Worm (Caenorhabditis elegans) whole organism, L4/young adult: ENCODE results near the gene C07D10.1.

Experiments
- W03F9.2 ChIP-seq: fragments of 150-350 bp; optimal IDR thresholded peaks from 2 replicates; lab custom pipeline; 2014; ENCODE audit warnings: missing biosample characterization, missing genetic modification characterization
- dao-5 ChIP-seq: sonication (generic microtip); optimal IDR thresholded peaks from 2 replicates; lab custom pipeline; 2016; ENCODE audit warnings: missing genotype, missing genetic modification characterization, moderate library complexity, missing compliant biosample characterization
- him-1 ChIP-seq: sonication (generic microtip); optimal IDR thresholded peaks from 2 replicates; lab custom pipeline; 2016; ENCODE audit warnings: missing genotype, missing genetic modification reagents, missing genetic modification characterization, missing compliant biosample characterization

DNA sequence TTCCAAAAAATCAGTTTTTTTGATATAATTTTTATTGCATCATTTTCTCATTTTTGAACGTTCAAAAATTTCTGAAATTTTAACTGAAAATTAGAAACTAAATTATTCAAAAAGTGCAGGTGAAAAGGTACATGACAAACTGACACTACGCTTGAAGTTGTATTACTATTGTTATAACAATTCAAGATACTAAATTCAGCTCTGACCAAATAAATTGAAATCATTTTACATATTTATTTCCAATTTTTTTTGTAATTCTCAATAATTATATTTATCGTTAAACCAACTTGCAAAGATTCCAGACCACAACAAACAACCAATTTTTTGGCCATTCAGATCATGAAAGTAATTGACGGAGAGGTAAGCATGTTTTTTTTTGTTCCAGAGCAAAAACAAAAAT lies 13.4 kb upstream of the C07D10.1 start, which contains the start of gene sre-3:
- TF ChIP-seq dao-5 (tag; lab: Kevin White, UChicago) (no peak), him-1 (tag; lab: Kevin White, UChicago) (no peak), W03F9.2 (tag; lab: Kevin White, UChicago) (no peak)
